Fruit fly (Drosophila melanogaster): Measurements from ENCODE around the gene Ras64B.

The Ras64B gene

DNA sequence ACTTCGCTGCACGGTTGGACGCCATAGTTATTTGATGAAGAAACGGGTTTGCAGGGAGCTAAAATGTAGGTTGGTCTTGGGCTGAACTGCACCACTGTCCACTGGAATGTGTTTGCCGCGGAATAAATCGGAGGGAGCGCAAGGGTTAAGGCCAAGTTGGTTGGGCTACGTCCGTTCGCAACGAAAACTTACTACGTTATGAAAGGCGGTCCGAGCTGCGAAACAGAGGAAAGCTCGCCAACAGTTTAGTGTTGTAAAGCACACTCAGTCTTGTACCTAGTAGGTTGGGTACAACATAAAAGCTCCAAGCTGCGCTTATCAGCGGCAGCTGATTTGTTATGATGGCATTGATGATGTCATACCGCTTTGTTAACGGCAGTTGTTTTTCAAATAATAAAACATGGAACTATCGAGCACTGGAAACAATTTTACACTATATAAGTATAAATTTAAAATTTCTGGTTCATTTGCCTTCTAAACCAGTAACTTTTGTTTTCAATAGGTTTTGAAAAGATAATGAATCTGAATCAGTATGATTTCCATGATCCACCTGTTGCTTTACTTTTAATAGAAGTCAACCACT, 16.6 kb upstream of the Ras64B start, which contains the start of gene Chd64 (continued):
- TF ChIP-seq slbo (GFP tag; IDR thresholded peaks at IDR 0.05) (peak; percentile 36), hkb (optimal IDR thresholded peaks at IDR 0.05) (no peak), hkb (GFP tag; IDR thresholded peaks at IDR 0.05) (peak; percentile 50; the same call in 1 of the 2 replicates), CG7271 (tag; optimal IDR thresholded peaks at IDR 0.05) (no peak), tll (GFP tag; optimal IDR thresholded peaks at IDR 0.05) (no peak), sr (GFP tag; IDR thresholded peaks at IDR 0.05) (peak; percentile 55; the same call in 1 of the 3 replicates), maf-S (GFP tag; optimal IDR thresholded peaks at IDR 0.05) (peak; percentile 14), CG11723 (GFP tag; optimal IDR thresholded peaks at IDR 0.05) (peak; percentile 19), CG8944 (GFP tag; optimal IDR thresholded peaks at IDR 0.05) (no peak), Side (GFP tag; optimal IDR thresholded peaks at IDR 0.05) (peak; percentile 41), Aef1 (GFP tag; IDR thresholded peaks at IDR 0.05) (no peak), CG8478 (optimal IDR thresholded peaks at IDR 0.05) (no peak), chn (GFP tag; optimal IDR thresholded peaks at IDR 0.05) (no peak), Poxn (GFP tag; IDR thresholded peaks at IDR 0.05) (no peak), CG9609 (GFP tag; optimal IDR thresholded peaks at IDR 0.05) (no peak), CG9817 (tag; optimal IDR thresholded peaks at IDR 0.05) (no peak), trem (tag; optimal IDR thresholded peaks at IDR 0.05) (no peak), bigmax (GFP tag; optimal IDR thresholded peaks at IDR 0.05) (no peak), CG8290 (GFP tag; optimal IDR thresholded peaks at IDR 0.05) (peak; percentile 3), CG8290 (tag; optimal IDR thresholded peaks at IDR 0.05) (peak in 1 of 2 experiments; percentile 77), CG14441 (GFP tag; IDR thresholded peaks at IDR 0.05) (no peak), H2.0 (GFP tag; IDR thresholded peaks at IDR 0.05) (no peak), CG6175 (GFP tag; IDR thresholded peaks at IDR 0.05) (no peak), h (optimal IDR thresholded peaks at IDR 0.05) (no peak), disco-r (GFP tag; optimal IDR thresholded peaks at IDR 0.05) (no peak), E2f1 (GFP tag; IDR thresholded peaks at IDR 0.05) (peak; percentile 25; the same call in 1 of the 2 replicates), CG13424 (tag; optimal IDR thresholded peaks at IDR 0.05) (no peak), CkIIα-i1 (GFP tag; IDR thresholded peaks at IDR 0.05) (no peak), unpg (GFP tag; optimal IDR thresholded peaks at IDR 0.05) (peak; percentile 45), Awh (GFP tag; IDR thresholded peaks at IDR 0.05) (no peak; the same call in 1 of the 2 replicates), az2 (GFP tag; optimal IDR thresholded peaks at IDR 0.05) (peak; percentile 37), CG10366 (GFP tag; IDR thresholded peaks at IDR 0.05) (no peak), repo (GFP tag; optimal IDR thresholded peaks at IDR 0.05) (no peak), gcm (GFP tag; optimal IDR thresholded peaks at IDR 0.05) (no peak), CG3407 (GFP tag; optimal IDR thresholded peaks at IDR 0.05) (no peak), CG13894 (tag; optimal IDR thresholded peaks at IDR 0.05) (peak; percentile 65), en (GFP tag; optimal IDR thresholded peaks at IDR 0.05) (no peak), MTF-1 (GFP tag; optimal IDR thresholded peaks at IDR 0.05; ENCODE audit: borderline replicate concordance) (peak; percentile 13), YL-1 (GFP tag; optimal IDR thresholded peaks at IDR 0.05) (peak; percentile 53), pum (GFP tag; optimal IDR thresholded peaks at IDR 0.05) (no peak), CG11696 (GFP tag; IDR thresholded peaks at IDR 0.05) (no peak), jigr1 (GFP tag; IDR thresholded peaks at IDR 0.05) (no peak), HLHmδ (GFP tag; optimal IDR thresholded peaks at IDR 0.05) (no peak), CG33557 (GFP tag; optimal IDR thresholded peaks at IDR 0.05) (no peak), Ssrp (tag; optimal IDR thresholded peaks at IDR 0.05) (no peak), CG11456 (GFP tag; IDR thresholded peaks at IDR 0.05) (peak; percentile 63; the same call in 2 of the 3 replicates), CG12659 (GFP tag; optimal IDR thresholded peaks at IDR 0.05) (peak; percentile 72), Xrp1 (GFP tag; IDR thresholded peaks at IDR 0.05) (peak; percentile 11; the same call in 1 of the 2 replicates), CG3847 (GFP tag; IDR thresholded peaks at IDR 0.05) (peak; percentile 22; the same call in 1 of the 2 replicates), Ravus (GFP tag; IDR thresholded peaks at IDR 0.05) (no peak), Antp (GFP tag; optimal IDR thresholded peaks at IDR 0.05) (peak; percentile 3), Rx (GFP tag; IDR thresholded peaks at IDR 0.05) (no peak), CG8765 (GFP tag; IDR thresholded peaks at IDR 0.05) (no peak)

Data from whole organism, embryonic.